Fruit fly (Drosophila melanogaster) whole organism, embryonic: ENCODE results near the gene CG4313.

Experiments
- Bgb ChIP-seq: fragments of 200-800 bp; sonication (Bioruptor generic); IDR thresholded peaks from 2 replicates; pipeline ENCODE4 v1.3.6; 2022; ENCODE audit warnings: missing biosample characterization, missing genetic modification characterization; ENCODE audit not compliant: partially characterized antibody
- CG10147 ChIP-seq: fragments of 200-800 bp; sonication (Bioruptor generic); optimal IDR thresholded peaks from 2 replicates; lab custom pipeline; 2019; ENCODE audit warnings: missing biosample characterization, mild to moderate bottlenecking, missing genetic modification characterization, moderate library complexity
- CG10431 ChIP-seq: fragments of 200-800 bp; sonication (Bioruptor generic); optimal IDR thresholded peaks from 3 replicates; lab custom pipeline; 2018; ENCODE audit warnings: missing biosample characterization, mild to moderate bottlenecking, missing genetic modification characterization
- CG10979 ChIP-seq: fragments of 200-800 bp; sonication (Bioruptor generic); optimal IDR thresholded peaks from 2 replicates; lab custom pipeline; 2018; ENCODE audit warnings: missing biosample characterization, mild to moderate bottlenecking, missing genetic modification characterization, moderate library complexity
- CG11398 ChIP-seq: fragments of 200-800 bp; sonication (Bioruptor generic); optimal IDR thresholded peaks from 2 replicates; lab custom pipeline; 2016; ENCODE audit warnings: missing biosample characterization, missing genetic modification characterization
- CG11504 ChIP-seq: fragments of 200-800 bp; sonication (Bioruptor generic); optimal IDR thresholded peaks from 3 replicates; lab custom pipeline; 2019; ENCODE audit warnings: missing biosample characterization, mild to moderate bottlenecking, missing genetic modification characterization, moderate library complexity
- CG12391 ChIP-seq: fragments of 200-800 bp; sonication (Bioruptor generic); optimal IDR thresholded peaks from 3 replicates; lab custom pipeline; 2018; ENCODE audit warnings: missing biosample characterization, mild to moderate bottlenecking, missing genetic modification characterization, moderate library complexity
- CG12942 ChIP-seq: fragments of 200-800 bp; sonication (Bioruptor generic); optimal IDR thresholded peaks from 3 replicates; lab custom pipeline; 2016; ENCODE audit warnings: missing biosample characterization, missing genetic modification characterization
- CG13296 ChIP-seq: fragments of 200-800 bp; sonication (Bioruptor generic); optimal IDR thresholded peaks from 3 replicates; lab custom pipeline; 2018; ENCODE audit warnings: missing biosample characterization, mild to moderate bottlenecking, missing genetic modification characterization
- CG17568 ChIP-seq: fragments of 200-800 bp; sonication (Bioruptor generic); optimal IDR thresholded peaks from 2 replicates; lab custom pipeline; 2018; ENCODE audit warnings: missing biosample characterization, mild to moderate bottlenecking, missing genetic modification characterization, moderate library complexity
- CG18619 ChIP-seq: fragments of 200-800 bp; sonication (Bioruptor generic); optimal IDR thresholded peaks from 3 replicates; lab custom pipeline; 2017; ENCODE audit warnings: missing biosample characterization, mild to moderate bottlenecking, missing genetic modification characterization
- CG2116 ChIP-seq: fragments of 200-800 bp; sonication (Bioruptor generic); optimal IDR thresholded peaks from 3 replicates; lab custom pipeline; 2018; ENCODE audit warnings: missing biosample characterization, mild to moderate bottlenecking, missing genetic modification characterization
- CG2202 ChIP-seq: fragments of 200-800 bp; sonication (Bioruptor generic); optimal IDR thresholded peaks from 2 replicates; lab custom pipeline; 2018; ENCODE audit warnings: missing biosample characterization, mild to moderate bottlenecking, missing genetic modification characterization
- CG2678 ChIP-seq: fragments of 200-800 bp; sonication (Bioruptor generic); optimal IDR thresholded peaks from 3 replicates; lab custom pipeline; 2019; ENCODE audit warnings: missing biosample characterization, mild to moderate bottlenecking, missing genetic modification characterization, moderate library complexity
- CG2712 ChIP-seq: fragments of 200-800 bp; optimal IDR thresholded peaks from 3 replicates; lab custom pipeline; 2019; ENCODE audit warnings: missing biosample characterization, mild to moderate bottlenecking, missing genetic modification characterization, moderate library complexity
- CG31224 ChIP-seq: fragments of 200-800 bp; sonication (Bioruptor generic); IDR thresholded peaks from 2 replicates; pipeline ENCODE4 v1.3.6; 2022; ENCODE audit warnings: missing biosample characterization, missing genetic modification characterization
- CG4282 ChIP-seq: fragments of 200-800 bp; sonication (Bioruptor generic); optimal IDR thresholded peaks from 2 replicates; lab custom pipeline; 2016; ENCODE audit warnings: missing biosample characterization, missing genetic modification characterization
- CG6272 ChIP-seq: fragments of 200-800 bp; sonication (Bioruptor generic); IDR thresholded peaks from 2 replicates; pipeline ENCODE4 v1.3.6; 2022; ENCODE audit warnings: missing biosample characterization, missing genetic modification characterization
- CG8765 ChIP-seq: fragments of 200-800 bp; sonication (Bioruptor generic); IDR thresholded peaks from 2 replicates; pipeline ENCODE4 v1.3.6; 2022; ENCODE audit warnings: missing biosample characterization, missing genetic modification characterization
- CG9215 ChIP-seq: fragments of 200-800 bp; sonication (Bioruptor generic); IDR thresholded peaks from 2 replicates; pipeline ENCODE4 v1.3.6; 2022; ENCODE audit warnings: missing biosample characterization, missing genetic modification characterization
- CG9797 ChIP-seq: fragments of 200-800 bp; sonication (Bioruptor generic); optimal IDR thresholded peaks from 3 replicates; lab custom pipeline; 2018; ENCODE audit warnings: missing biosample characterization, mild to moderate bottlenecking, missing genetic modification characterization
- CG9932 ChIP-seq: fragments of 200-800 bp; sonication (Bioruptor generic); IDR thresholded peaks from 2 replicates; pipeline ENCODE4 v1.3.6; 2022; ENCODE audit warnings: missing biosample characterization, missing genetic modification characterization
- Chrac-16 ChIP-seq: fragments of 200-800 bp; sonication (Bioruptor generic); optimal IDR thresholded peaks from 3 replicates; lab custom pipeline; 2016; ENCODE audit warnings: missing biosample characterization, missing genetic modification characterization
- D19A ChIP-seq: fragments of 200-800 bp; optimal IDR thresholded peaks from 3 replicates; lab custom pipeline; 2019; ENCODE audit warnings: missing biosample characterization, mild to moderate bottlenecking, missing genetic modification characterization, moderate library complexity
- Dad ChIP-seq: fragments of 200-800 bp; sonication (Bioruptor generic); optimal IDR thresholded peaks from 3 replicates; lab custom pipeline; 2016; ENCODE audit warnings: missing biosample characterization, missing genetic modification characterization
- Dref ChIP-seq: fragments of 200-800 bp; sonication (Bioruptor generic); IDR thresholded peaks from 2 replicates; pipeline ENCODE4 v1.3.6; 2022; ENCODE audit warnings: missing biosample characterization, missing genetic modification characterization
- E2f2 ChIP-seq: fragments of 200-800 bp; sonication (Bioruptor generic); IDR thresholded peaks from 2 replicates; pipeline ENCODE4 v1.3.6; 2022; ENCODE audit warnings: missing biosample characterization, missing genetic modification characterization
- ERR ChIP-seq: fragments of 200-800 bp; sonication (Bioruptor generic); optimal IDR thresholded peaks from 2 replicates; lab custom pipeline; 2016; ENCODE audit warnings: missing biosample characterization, missing genetic modification characterization
- Gug ChIP-seq: fragments of 200-800 bp; sonication (Bioruptor generic); IDR thresholded peaks from 4 replicates; pipeline ENCODE4 v1.3.6; 2022; ENCODE audit warnings: missing biosample characterization, missing genetic modification characterization
- HLH3B ChIP-seq: fragments of 200-800 bp; sonication (Bioruptor generic); IDR thresholded peaks from 2 replicates; pipeline ENCODE4 v1.3.6; 2022; ENCODE audit warnings: missing biosample characterization, missing genetic modification characterization
- Hmr ChIP-seq: fragments of 200-800 bp; sonication (Bioruptor generic); optimal IDR thresholded peaks from 3 replicates; lab custom pipeline; 2017; ENCODE audit warnings: mild to moderate bottlenecking, missing biosample characterization, missing genetic modification reagents, missing genetic modification characterization
- MBD-R2 ChIP-seq: fragments of 200-800 bp; sonication (Bioruptor generic); IDR thresholded peaks from 2 replicates; pipeline ENCODE4 v1.3.6; 2022; ENCODE audit warnings: missing biosample characterization, missing genetic modification characterization
- MESR4 ChIP-seq: fragments of 200-800 bp; sonication (Bioruptor generic); optimal IDR thresholded peaks from 2 replicates; lab custom pipeline; 2018; ENCODE audit warnings: missing biosample characterization, mild to moderate bottlenecking, missing genetic modification characterization, moderate library complexity
- Rx ChIP-seq: fragments of 200-800 bp; sonication (Bioruptor generic); IDR thresholded peaks from 2 replicates; pipeline ENCODE4 v1.3.6; 2022; ENCODE audit warnings: missing biosample characterization, missing genetic modification characterization
- Ssrp ChIP-seq: fragments of 200-800 bp; sonication (Bioruptor generic); optimal IDR thresholded peaks from 2 replicates; lab custom pipeline; 2018; ENCODE audit warnings: missing biosample characterization, mild to moderate bottlenecking, missing genetic modification characterization, moderate library complexity
- ase ChIP-seq: fragments of 200-800 bp; sonication (Bioruptor generic); IDR thresholded peaks from 3 replicates; pipeline ENCODE4 v1.3.6; 2022; ENCODE audit warnings: missing biosample characterization, missing genetic modification characterization
- bigmax ChIP-seq: fragments of 200-800 bp; sonication (Bioruptor generic); optimal IDR thresholded peaks from 2 replicates; lab custom pipeline; 2018; ENCODE audit warnings: missing biosample characterization, mild to moderate bottlenecking, missing genetic modification characterization
- cato ChIP-seq: fragments of 200-800 bp; sonication (Bioruptor generic); optimal IDR thresholded peaks from 2 replicates; lab custom pipeline; 2016; ENCODE audit warnings: missing biosample characterization, missing genetic modification characterization, borderline replicate concordance
- crc ChIP-seq: fragments of 200-800 bp; sonication (Bioruptor generic); optimal IDR thresholded peaks from 2 replicates; lab custom pipeline; 2016; ENCODE audit warnings: missing biosample characterization, missing genetic modification characterization
- croc ChIP-seq: fragments of 200-800 bp; sonication (Bioruptor generic); conservative IDR thresholded peaks from 3 replicates; pipeline ENCODE4 v1.3.6; 2022; ENCODE audit warnings: missing biosample characterization, missing genetic modification characterization
- dmrt11E ChIP-seq: fragments of 200-800 bp; sonication (Bioruptor generic); optimal IDR thresholded peaks from 3 replicates; lab custom pipeline; 2018; ENCODE audit warnings: missing biosample characterization, mild to moderate bottlenecking, missing genetic modification characterization, moderate library complexity
- fd102C ChIP-seq: fragments of 200-800 bp; sonication (Bioruptor generic); optimal IDR thresholded peaks from 2 replicates; lab custom pipeline; 2018; ENCODE audit warnings: missing biosample characterization, mild to moderate bottlenecking, missing genetic modification characterization, moderate library complexity
- gt ChIP-seq: fragments of 200-800 bp; sonication (Bioruptor generic); IDR thresholded peaks from 2 replicates; pipeline ENCODE4 v1.3.6; 2022; ENCODE audit warnings: missing biosample characterization, missing genetic modification characterization
- hb ChIP-seq: fragments of 200-800 bp; sonication (Bioruptor generic); IDR thresholded peaks from 3 replicates; pipeline ENCODE4 v1.3.6; 2022; ENCODE audit warnings: missing biosample characterization, missing genetic modification characterization; ENCODE audit not compliant: partially characterized antibody
- nom ChIP-seq: fragments of 200-800 bp; sonication (Bioruptor generic); optimal IDR thresholded peaks from 2 replicates; lab custom pipeline; 2017; ENCODE audit warnings: missing biosample characterization, missing genetic modification characterization, mild to moderate bottlenecking, moderate library complexity, missing genetic modification reagents
- org-1 ChIP-seq: fragments of 200-800 bp; sonication (Bioruptor generic); optimal IDR thresholded peaks from 2 replicates; lab custom pipeline; 2017; ENCODE audit warnings: missing biosample characterization, missing genetic modification characterization
- sisA ChIP-seq: fragments of 200-800 bp; sonication (Bioruptor generic); IDR thresholded peaks from 2 replicates; pipeline ENCODE4 v1.3.6; 2022; ENCODE audit warnings: missing biosample characterization, missing genetic modification characterization
- tup ChIP-seq: fragments of 200-800 bp; sonication (Bioruptor generic); optimal IDR thresholded peaks from 2 replicates; lab custom pipeline; 2016; ENCODE audit warnings: missing biosample characterization, mild to moderate bottlenecking, missing genetic modification characterization, moderate library complexity

CG4313 gene

DNA sequence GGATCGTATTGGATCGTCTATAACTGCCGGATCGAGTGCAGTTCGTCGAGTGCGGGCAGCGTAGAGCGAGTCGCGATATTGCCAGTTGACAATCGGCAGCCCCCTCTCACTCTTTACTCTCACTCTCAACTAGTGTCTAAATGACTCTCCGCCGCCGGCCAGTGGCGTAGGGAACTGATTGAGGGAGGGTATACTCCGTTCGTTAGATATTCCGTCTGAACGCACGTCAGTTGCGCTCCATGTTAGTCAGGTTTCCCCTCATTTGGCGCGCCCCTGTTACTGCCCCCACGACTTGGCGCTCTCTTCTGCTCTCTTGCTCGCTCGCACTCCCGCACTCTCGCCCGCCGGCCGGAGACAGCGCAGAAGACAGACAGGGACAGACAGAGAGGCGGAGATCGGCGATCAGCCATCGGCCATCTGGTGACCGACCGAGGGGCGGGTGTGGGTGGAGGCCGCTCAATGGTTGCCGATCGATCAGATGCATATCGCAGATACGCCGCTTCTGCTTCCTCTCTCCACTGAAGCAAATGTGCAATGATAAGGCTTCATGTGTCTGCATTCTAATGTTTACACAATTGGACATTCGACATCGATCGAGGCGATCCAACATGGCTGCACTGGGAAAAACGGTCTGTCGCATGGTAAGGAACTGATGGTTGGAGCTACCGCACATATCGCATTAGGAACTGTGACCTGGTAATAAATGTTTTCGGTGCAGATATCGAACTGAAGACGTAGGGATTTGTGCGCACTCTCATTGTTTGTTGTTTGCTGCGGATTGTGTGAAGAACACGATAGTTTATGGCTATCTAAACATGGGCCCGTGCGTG lies 8.6 kb downstream of the CG4313 start, which contains the start of gene moody (continued):
- TF ChIP-seq sisA: peak; percentile 98
- peak; percentile 99 for TF ChIP-seq Hmr (GFP tag; lab: Kevin White, UChicago)
- peak; percentile 96 for TF ChIP-seq CG11398
- TF ChIP-seq CG12391 (tag; lab: Kevin White, UChicago): peak; percentile 95
- TF ChIP-seq ERR (GFP tag; lab: Kevin White, UChicago): peak; percentile 97
- peak; percentile 80 for TF ChIP-seq E2f2 (GFP tag; lab: Robert Waterston, UW)
- TF ChIP-seq CG8765: peak; percentile 95
- peak; percentile 97 for TF ChIP-seq Dad
- peak; percentile 94 for TF ChIP-seq gt
- peak; percentile 90 for TF ChIP-seq CG10147 (GFP tag; lab: Kevin White, UChicago)
- TF ChIP-seq crc (GFP tag; lab: Kevin White, UChicago): peak; percentile 95
- peak; percentile 93 for TF ChIP-seq CG11504
- TF ChIP-seq HLH3B (GFP tag; lab: Robert Waterston, UW): peak; percentile 98
- peak; percentile 84 for TF ChIP-seq Ssrp (tag; lab: Kevin White, UChicago)
- TF ChIP-seq CG2678 (tag; lab: Kevin White, UChicago): peak; percentile 97
- peak; percentile 94 for TF ChIP-seq CG4282 (GFP tag; lab: Kevin White, UChicago)
- peak; percentile 93 for TF ChIP-seq CG17568 (GFP tag; lab: Kevin White, UChicago)
- peak; percentile 97 for TF ChIP-seq CG6272 (GFP tag; lab: Robert Waterston, UW)
- peak; percentile 98 for TF ChIP-seq ase (GFP tag; lab: Robert Waterston, UW)
- no peak for TF ChIP-seq hb (GFP tag; lab: Robert Waterston, UW)
- TF ChIP-seq CG12942 (GFP tag; lab: Kevin White, UChicago): peak; percentile 98
- TF ChIP-seq D19A: peak; percentile 91
- TF ChIP-seq CG10979: peak; percentile 91
- TF ChIP-seq Bgb (GFP tag; lab: Robert Waterston, UW): peak; percentile 28; the same call in 1 of the 2 replicates
- peak; percentile 98 for TF ChIP-seq MBD-R2 (GFP tag; lab: Robert Waterston, UW)
- TF ChIP-seq Chrac-16 (GFP tag; lab: Kevin White, UChicago): peak; percentile 98
- peak; percentile 66 for TF ChIP-seq MESR4 (GFP tag; lab: Kevin White, UChicago)
- peak; percentile 99 for TF ChIP-seq CG9932 (GFP tag; lab: Robert Waterston, UW)
- peak; percentile 100 for TF ChIP-seq Gug (GFP tag; lab: Robert Waterston, UW)
- TF ChIP-seq fd102C (GFP tag; lab: Kevin White, UChicago): peak; percentile 52
- peak; percentile 95 for TF ChIP-seq tup (GFP tag; lab: Kevin White, UChicago)
- peak; percentile 97 for TF ChIP-seq CG18619 (GFP tag; lab: Kevin White, UChicago)
- TF ChIP-seq croc (GFP tag; lab: Robert Waterston, UW): peak; percentile 90
- TF ChIP-seq CG31224: peak; percentile 96
- TF ChIP-seq CG13296 (GFP tag; lab: Kevin White, UChicago): peak; percentile 98
- peak; percentile 92 for TF ChIP-seq CG10431 (GFP tag; lab: Kevin White, UChicago)
- TF ChIP-seq CG2202 (tag; lab: Kevin White, UChicago): peak; percentile 84
- peak; percentile 94 for TF ChIP-seq nom (GFP tag; lab: Kevin White, UChicago)
- TF ChIP-seq CG9797: peak; percentile 35
- TF ChIP-seq CG2712 (tag; lab: Kevin White, UChicago): peak; percentile 95
- peak; percentile 98 for TF ChIP-seq Rx
- peak; percentile 62 for TF ChIP-seq bigmax
- TF ChIP-seq cato (GFP tag; lab: Kevin White, UChicago): peak; percentile 92
- peak; percentile 63 for TF ChIP-seq CG2116 (GFP tag; lab: Kevin White, UChicago)
- TF ChIP-seq CG9215: peak; percentile 97
- TF ChIP-seq dmrt11E (tag; lab: Kevin White, UChicago): peak; percentile 81
- TF ChIP-seq Dref (GFP tag; lab: Robert Waterston, UW): peak; percentile 58
- peak; percentile 95 for TF ChIP-seq org-1 (GFP tag; lab: Kevin White, UChicago)
